Worm (Caenorhabditis elegans) whole organism, L3 larva: Measurements from ENCODE around the gene ndx-2.

Source experiments
- R02D3.7 ChIP-seq: fragments of 150-350 bp; optimal IDR thresholded peaks from 2 replicates; lab custom pipeline; 2014; ENCODE audit warnings: missing biosample characterization, missing genetic modification characterization
- ZK546.5 ChIP-seq: sonication (generic microtip); optimal IDR thresholded peaks from 2 replicates; lab custom pipeline; 2017; ENCODE audit warnings: missing biosample characterization, missing genetic modification characterization
- ama-1 ChIP-seq: fragments of 150-350 bp; optimal IDR thresholded peaks from 2 replicates; lab custom pipeline; 2018
- ceh-16 ChIP-seq: sonication (generic microtip); optimal IDR thresholded peaks from 2 replicates; lab custom pipeline; 2017; ENCODE audit warnings: missing biosample characterization, missing genetic modification characterization
- ceh-28 ChIP-seq: fragments of 150-350 bp; optimal IDR thresholded peaks from 2 replicates; lab custom pipeline; 2014; ENCODE audit warnings: missing biosample characterization, missing genetic modification reagents, missing genetic modification characterization
- ceh-82 ChIP-seq: fragments of 150-350 bp; optimal IDR thresholded peaks from 2 replicates; lab custom pipeline; 2014; ENCODE audit warnings: missing biosample characterization, missing genetic modification characterization
- daf-12 ChIP-seq: fragments of 150-350 bp; optimal IDR thresholded peaks from 2 replicates; lab custom pipeline; 2014; ENCODE audit warnings: missing biosample characterization, missing genetic modification reagents, missing genetic modification characterization
- egl-27 ChIP-seq: sonication (generic microtip); optimal IDR thresholded peaks from 4 replicates; lab custom pipeline; 2017; ENCODE audit warnings: missing biosample characterization, missing genetic modification reagents, missing genetic modification characterization
- egl-5 ChIP-seq: fragments of 150-350 bp; optimal IDR thresholded peaks from 2 replicates; lab custom pipeline; 2017; ENCODE audit warnings: missing biosample characterization, missing genetic modification reagents, missing genetic modification characterization, inconsistent platforms
- elt-1 ChIP-seq: fragments of 150-350 bp; optimal IDR thresholded peaks from 2 replicates; lab custom pipeline; 2014; ENCODE audit warnings: missing biosample characterization, missing genetic modification characterization
- elt-2 ChIP-seq: sonication (generic microtip); optimal IDR thresholded peaks from 2 replicates; lab custom pipeline; 2016; ENCODE audit warnings: missing genetic modification reagents, mild to moderate bottlenecking, missing genetic modification characterization, missing compliant biosample characterization
- elt-3 ChIP-seq, 3 experiments: fragments of 150-350 bp in 1 of 3; sonication (generic microtip) in 2 of 3; optimal IDR thresholded peaks; 2 replicates in 2 of 3; 4 replicates in 1 of 3; lab custom pipeline; 2014 to 2017; ENCODE audit warnings: missing biosample characterization in 3 of 3, missing genetic modification characterization in 3 of 3
- eor-1 ChIP-seq, 2 experiments: fragments of 150-350 bp; optimal IDR thresholded peaks; 2 replicates each; lab custom pipeline; 2014 to 2018; ENCODE audit warnings: missing biosample characterization in 2 of 2, missing genetic modification characterization in 2 of 2
- fkh-10 ChIP-seq: sonication (generic microtip); optimal IDR thresholded peaks from 2 replicates; lab custom pipeline; 2017; ENCODE audit warnings: missing biosample characterization, missing genetic modification reagents, missing genetic modification characterization
- fkh-2 ChIP-seq: fragments of 150-350 bp; optimal IDR thresholded peaks from 2 replicates; lab custom pipeline; 2014; ENCODE audit warnings: missing biosample characterization, missing genetic modification reagents, missing genetic modification characterization
- fos-1 ChIP-seq: fragments of 150-350 bp; optimal IDR thresholded peaks from 2 replicates; lab custom pipeline; 2014; ENCODE audit warnings: missing biosample characterization, missing genetic modification characterization
- hmg-11 ChIP-seq: sonication (generic microtip); optimal IDR thresholded peaks from 2 replicates; lab custom pipeline; 2016; ENCODE audit warnings: missing genetic modification characterization, missing compliant biosample characterization
- jun-1 ChIP-seq: fragments of 150-350 bp; optimal IDR thresholded peaks from 2 replicates; lab custom pipeline; 2014; ENCODE audit warnings: missing biosample characterization, missing genetic modification reagents, missing genetic modification characterization
- lsy-12 ChIP-seq: sonication (generic microtip); optimal IDR thresholded peaks from 2 replicates; lab custom pipeline; 2016; ENCODE audit warnings: mild to moderate bottlenecking, missing genetic modification characterization, missing compliant biosample characterization
- nfya-1 ChIP-seq: sonication (generic microtip); optimal IDR thresholded peaks from 2 replicates; lab custom pipeline; 2017; ENCODE audit warnings: missing genetic modification characterization, mild to moderate bottlenecking, missing compliant biosample characterization, antibody characterized with exemption, moderate library complexity; ENCODE audit not compliant: insufficient read depth
- nhr-11 ChIP-seq: fragments of 150-350 bp; optimal IDR thresholded peaks from 2 replicates; lab custom pipeline; 2014; ENCODE audit warnings: missing biosample characterization, missing genetic modification characterization
- nhr-12 ChIP-seq: fragments of 150-350 bp; optimal IDR thresholded peaks from 2 replicates; lab custom pipeline; 2014; ENCODE audit warnings: missing biosample characterization, missing genetic modification characterization
- nhr-23 ChIP-seq: fragments of 150-350 bp; optimal IDR thresholded peaks from 2 replicates; lab custom pipeline; 2014; ENCODE audit warnings: missing biosample characterization, missing genetic modification reagents, missing genetic modification characterization
- nhr-237 ChIP-seq: fragments of 150-350 bp; optimal IDR thresholded peaks from 2 replicates; lab custom pipeline; 2014; ENCODE audit warnings: missing biosample characterization, missing genetic modification characterization
- nhr-25 ChIP-seq: sonication (generic microtip); optimal IDR thresholded peaks from 2 replicates; lab custom pipeline; 2017; ENCODE audit warnings: missing biosample characterization, missing genetic modification characterization
- nhr-28 ChIP-seq: fragments of 150-350 bp; optimal IDR thresholded peaks from 2 replicates; lab custom pipeline; 2014; ENCODE audit warnings: missing biosample characterization, missing genetic modification characterization
- nhr-43 ChIP-seq: sonication (generic microtip); optimal IDR thresholded peaks from 2 replicates; lab custom pipeline; 2016; ENCODE audit warnings: mild to moderate bottlenecking, missing genetic modification characterization, missing compliant biosample characterization; ENCODE audit not compliant: poor library complexity, severe bottlenecking
- pha-4 ChIP-seq: fragments of 150-350 bp; optimal IDR thresholded peaks from 2 replicates; lab custom pipeline; 2014; ENCODE audit warnings: missing biosample characterization, missing genetic modification reagents, missing genetic modification characterization
- pqm-1 ChIP-seq: fragments of 150-350 bp; optimal IDR thresholded peaks from 2 replicates; lab custom pipeline; 2017; ENCODE audit warnings: missing biosample characterization, missing genetic modification characterization, inconsistent platforms
- sea-2 ChIP-seq: fragments of 150-350 bp; sonication (generic microtip); optimal IDR thresholded peaks from 4 replicates; lab custom pipeline; 2014; ENCODE audit warnings: missing biosample characterization, missing genetic modification reagents, missing genetic modification characterization
- skn-1 ChIP-seq: fragments of 150-350 bp; optimal IDR thresholded peaks from 2 replicates; lab custom pipeline; 2014; ENCODE audit warnings: missing biosample characterization, missing genetic modification characterization
- tbx-2 ChIP-seq: sonication (generic microtip); optimal IDR thresholded peaks from 2 replicates; lab custom pipeline; 2016; ENCODE audit warnings: mild to moderate bottlenecking, missing genetic modification characterization, missing compliant biosample characterization
- unc-39 ChIP-seq: sonication (generic microtip); optimal IDR thresholded peaks from 4 replicates; lab custom pipeline; 2017; ENCODE audit warnings: missing biosample characterization, missing genetic modification characterization
- unc-62 ChIP-seq: fragments of 150-350 bp; sonication (generic microtip); optimal IDR thresholded peaks from 4 replicates; lab custom pipeline; 2014; ENCODE audit warnings: missing biosample characterization, missing genetic modification reagents, missing genetic modification characterization
- zag-1 ChIP-seq: fragments of 150-350 bp; optimal IDR thresholded peaks from 2 replicates; lab custom pipeline; 2014; ENCODE audit warnings: missing biosample characterization, missing genetic modification characterization
- ztf-4 ChIP-seq: fragments of 150-350 bp; optimal IDR thresholded peaks from 2 replicates; lab custom pipeline; 2014; ENCODE audit warnings: missing biosample characterization, missing genetic modification characterization

ndx-2 gene

DNA sequence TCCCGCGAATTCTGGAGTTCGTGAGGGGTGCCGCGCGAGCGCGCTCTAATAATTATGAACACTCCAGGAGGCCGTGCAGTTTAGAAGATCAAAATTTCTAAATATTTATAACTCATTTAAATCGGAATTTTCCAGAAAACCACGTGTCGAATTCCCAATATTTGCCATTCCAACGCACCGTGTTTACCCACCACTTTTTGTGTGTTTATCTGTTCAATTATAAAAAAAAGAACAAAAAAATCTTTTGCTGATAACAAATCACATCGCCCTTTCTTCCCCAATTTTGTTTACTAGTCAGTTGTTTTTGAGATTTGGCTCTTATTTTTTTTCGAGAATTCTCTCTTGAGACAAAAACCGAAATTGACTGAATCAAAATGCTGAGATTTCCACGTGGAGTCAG lies 8.6 kb downstream of the ndx-2 start:
- TF ChIP-seq R02D3.7 (tag; lab: Kevin White, UChicago) (no peak), pha-4 (tag; lab: Kevin White, UChicago) (peak; percentile 78), unc-62 (GFP tag; lab: Kevin White, UChicago) (no peak), elt-2 (tag; lab: Kevin White, UChicago) (peak; percentile 43)

DNA sequence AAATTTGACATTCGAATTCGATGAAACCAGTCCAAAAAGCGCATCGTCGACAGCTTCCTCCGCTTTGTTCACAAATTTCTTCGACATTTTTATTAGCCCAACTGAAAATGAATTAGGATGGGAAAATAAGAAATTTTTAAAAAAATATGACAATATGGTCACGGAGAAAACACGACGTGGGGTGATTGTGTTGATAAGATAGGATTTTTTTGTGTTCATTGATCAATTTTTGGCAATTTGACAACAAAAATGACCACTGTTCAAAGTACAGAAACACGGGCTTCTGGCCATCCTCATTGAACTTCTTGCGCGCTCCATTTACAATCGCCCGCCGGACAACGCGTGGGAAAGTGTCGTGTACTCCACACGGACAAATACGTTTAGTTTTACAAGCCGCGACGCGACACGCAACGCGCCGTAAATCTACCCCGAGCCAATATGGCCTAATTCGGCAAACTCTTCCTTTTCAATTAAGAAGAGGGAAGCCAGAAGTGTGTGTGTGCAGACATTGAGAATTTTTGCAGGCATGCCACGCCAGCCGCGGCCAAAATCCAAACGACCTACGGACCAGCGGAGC lies 12.2 kb downstream of the ndx-2 start, which contains the start of the genes W02H5.8 and angl-1:
Gene W02H5.8, minus strand, starts transcription at position 101 of the 577 bp plus-strand sequence.
Gene angl-1, plus strand, starts transcription at position 527 of the 577 bp plus-strand sequence.
- no peak for TF ChIP-seq skn-1 (tag; lab: Kevin White, UChicago)
- TF ChIP-seq nhr-237 (tag; lab: Kevin White, UChicago) = no peak
- no peak for TF ChIP-seq eor-1 (tag; optimal IDR thresholded peaks at IDR 0.05; lab: Kevin White, UChicago)
- TF ChIP-seq nhr-11 (tag; lab: Kevin White, UChicago) = no peak

- TF ChIP-seq elt-1 (tag; lab: Kevin White, UChicago) (no peak), fos-1 (tag; lab: Kevin White, UChicago) (no peak), ztf-4 (tag; lab: Kevin White, UChicago) (no peak), pqm-1 (tag; lab: Kevin White, UChicago) (no peak)
Measured at ce11 chrV:2650980-2651379, 13.8 kb downstream of the ndx-2 start.

ce11 chrV:2647222-2647796 lies 17.5 kb downstream of the ndx-2 start:
- TF ChIP-seq nfya-1 (tag; lab: Kevin White, UChicago) (peak; percentile 86), nhr-23 (tag; lab: Kevin White, UChicago) (no peak), nhr-237 (tag; lab: Kevin White, UChicago) (no peak)

ce11 chrV:2646067-2646466 lies 18.7 kb downstream of the ndx-2 start:
- TF ChIP-seq skn-1 (tag; lab: Kevin White, UChicago) = no peak
- TF ChIP-seq ceh-28 (tag; lab: Kevin White, UChicago) = no peak
- TF ChIP-seq R02D3.7 (tag; lab: Kevin White, UChicago) = no peak
- no peak for TF ChIP-seq ceh-16 (tag; lab: Kevin White, UChicago)
- TF ChIP-seq pha-4 (tag; lab: Kevin White, UChicago) = no peak
- no peak for TF ChIP-seq hmg-11 (tag; lab: Kevin White, UChicago)
- TF ChIP-seq daf-12 (tag; lab: Kevin White, UChicago) = no peak
- no peak for TF ChIP-seq elt-2 (tag; lab: Kevin White, UChicago)
- no peak for TF ChIP-seq nhr-23 (tag; lab: Kevin White, UChicago)
- TF ChIP-seq egl-5 = no peak
- no peak for TF ChIP-seq jun-1
- no peak for TF ChIP-seq egl-27 (tag; lab: Kevin White, UChicago)
- TF ChIP-seq zag-1 (tag; lab: Kevin White, UChicago) = no peak
- TF ChIP-seq fkh-2 (tag; lab: Kevin White, UChicago) = no peak
- no peak for TF ChIP-seq fkh-10
- no peak for TF ChIP-seq nhr-28 (tag; lab: Kevin White, UChicago)
- TF ChIP-seq tbx-2 = no peak
- no peak for TF ChIP-seq ama-1
- no peak for TF ChIP-seq nhr-25 (tag; lab: Kevin White, UChicago)

DNA sequence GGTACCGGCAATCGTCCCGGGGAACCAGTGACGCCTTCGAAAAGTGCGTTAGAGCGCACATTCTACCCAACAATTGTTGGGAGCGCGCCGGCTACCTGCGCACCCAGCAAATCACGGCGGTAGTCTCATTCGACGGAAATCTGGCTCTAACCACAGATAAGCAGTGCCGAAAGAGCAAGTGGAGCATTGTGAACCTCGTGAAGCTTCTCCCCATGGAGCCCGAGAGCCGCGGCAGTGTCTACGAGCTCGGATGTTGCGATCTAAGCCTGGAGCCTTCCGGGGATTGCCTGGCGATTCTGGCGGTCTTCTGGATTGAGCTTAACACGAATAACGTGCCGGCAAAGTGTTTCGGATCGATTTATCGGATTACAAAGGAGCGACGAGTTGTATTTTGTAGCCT lies 25.3 kb downstream of the ndx-2 start:
- TF ChIP-seq ceh-28 (tag; lab: Kevin White, UChicago) = no peak
- TF ChIP-seq nhr-237 (tag; lab: Kevin White, UChicago) = no peak
- TF ChIP-seq unc-62 (GFP tag; lab: Kevin White, UChicago) = no peak
- TF ChIP-seq, all 47 proteins: peak for 0

- no peak for TF ChIP-seq tbx-2
- TF ChIP-seq ceh-82 = no peak
- TF ChIP-seq elt-1 (tag; lab: Kevin White, UChicago) = no peak
- TF ChIP-seq hmg-11 (tag; lab: Kevin White, UChicago) = no peak
- no peak for TF ChIP-seq nhr-25 (tag; lab: Kevin White, UChicago)
- no peak for TF ChIP-seq ztf-4 (tag; lab: Kevin White, UChicago)
- TF ChIP-seq lsy-12 = no peak
- TF ChIP-seq pha-4 (tag; lab: Kevin White, UChicago) = no peak
- no peak for TF ChIP-seq sea-2 (GFP tag; lab: Kevin White, UChicago)
- TF ChIP-seq ZK546.5 (tag; lab: Kevin White, UChicago) = no peak
- no peak for TF ChIP-seq unc-39
- TF ChIP-seq nhr-23 (tag; lab: Kevin White, UChicago) = no peak
- TF ChIP-seq jun-1 = no peak
- TF ChIP-seq nhr-12 (tag; lab: Kevin White, UChicago) = no peak
- no peak for TF ChIP-seq nhr-11 (tag; lab: Kevin White, UChicago)
- TF ChIP-seq nhr-43 (tag; lab: Kevin White, UChicago) = no peak
- TF ChIP-seq zag-1 (tag; lab: Kevin White, UChicago) = no peak
- no peak for TF ChIP-seq egl-5
- TF ChIP-seq elt-3 (tag; optimal IDR thresholded peaks at IDR 0.05; lab: Kevin White, UChicago) = no peak
Measured at ce11 chrV:2639035-2639434, 25.8 kb downstream of the ndx-2 start, which contains the start of gene W02H5.2. Gene W02H5.2, plus strand, starts transcription at chrV:2639335.
